Worm (Caenorhabditis elegans): ENCODE data around the gene C35A11.4.
A peak's percentile ranks its signal among the peaks of the same experiment; 100 is the strongest.

C35A11.4 gene

ce11 chrV:5433020-5433419 is 40.1 kb upstream of the C35A11.4 start, which contains the start of gene acl-6 (continued):
- TF ChIP-seq ceh-27 (GFP tag; optimal IDR thresholded peaks at IDR 0.05) = no peak
- TF ChIP-seq D2030.7 (GFP tag; IDR thresholded peaks at IDR 0.05) = no peak
- TF ChIP-seq ztf-3 (GFP tag; optimal IDR thresholded peaks at IDR 0.05) = no peak
- no peak for TF ChIP-seq atf-7 (tag; optimal IDR thresholded peaks at IDR 0.05)
- no peak for TF ChIP-seq Y95B8A.8 (GFP tag; IDR thresholded peaks at IDR 0.05)
- TF ChIP-seq F52B5.7 (tag; optimal IDR thresholded peaks at IDR 0.05) = no peak
- no peak for TF ChIP-seq bed-2 (GFP tag; IDR thresholded peaks at IDR 0.05)
- no peak for TF ChIP-seq F39B2.1 (GFP tag; IDR thresholded peaks at IDR 0.05)
- TF ChIP-seq lsy-27 (tag; optimal IDR thresholded peaks at IDR 0.05; ENCODE audit: borderline replicate concordance, insufficient read depth) = no peak
- TF ChIP-seq ekl-4 (GFP tag; IDR thresholded peaks at IDR 0.05) = no peak
- TF ChIP-seq T07F8.4 (tag; optimal IDR thresholded peaks at IDR 0.05) = no peak
- peak; percentile 31 for TF ChIP-seq dpl-1 (GFP tag; optimal IDR thresholded peaks at IDR 0.05)
- no peak for TF ChIP-seq somi-1 (GFP tag; optimal IDR thresholded peaks at IDR 0.05)
- TF ChIP-seq madf-8 (GFP tag; conservative IDR thresholded peaks at IDR 0.05) = no peak
- TF ChIP-seq Y53F4B.3 (GFP tag; IDR thresholded peaks at IDR 0.05) = no peak
- no peak for TF ChIP-seq F10E7.11 (tag; optimal IDR thresholded peaks at IDR 0.05)
- no peak for TF ChIP-seq madf-3 (GFP tag; IDR thresholded peaks at IDR 0.05)
- TF ChIP-seq egl-44 (GFP tag; IDR thresholded peaks at IDR 0.05) = no peak
- no peak for TF ChIP-seq cebp-2 (GFP tag; IDR thresholded peaks at IDR 0.05)
- no peak for TF ChIP-seq hrde-1 (tag; optimal IDR thresholded peaks at IDR 0.05; ENCODE audit: borderline replicate concordance)
- TF ChIP-seq sptf-2 (GFP tag; optimal IDR thresholded peaks at IDR 0.05) = no peak
- peak; percentile 60 for TF ChIP-seq F23B12.7 (tag; optimal IDR thresholded peaks at IDR 0.05; ENCODE audit: insufficient read depth)
- no peak for TF ChIP-seq nhr-179 (tag; optimal IDR thresholded peaks at IDR 0.05)
- TF ChIP-seq attf-5 (GFP tag; optimal IDR thresholded peaks at IDR 0.05) = peak; percentile 60
- peak; percentile 30 for TF ChIP-seq ztf-18 (tag; optimal IDR thresholded peaks at IDR 0.05)
- no peak for TF ChIP-seq Y67H2A.10 (GFP tag; conservative IDR thresholded peaks at IDR 0.05)
- TF ChIP-seq ceh-100 (GFP tag; IDR thresholded peaks at IDR 0.05) = no peak
- no peak for TF ChIP-seq ztf-26 (tag; optimal IDR thresholded peaks at IDR 0.05)
- TF ChIP-seq ccch-3 (GFP tag; optimal IDR thresholded peaks at IDR 0.05) = no peak
- TF ChIP-seq C17E4.6 (GFP tag; IDR thresholded peaks at IDR 0.05) = no peak
- no peak for TF ChIP-seq C06A6.2 (GFP tag; conservative IDR thresholded peaks at IDR 0.05)
- TF ChIP-seq mes-4 (tag; optimal IDR thresholded peaks at IDR 0.05) = no peak
- no peak for TF ChIP-seq lag-1 (GFP tag; IDR thresholded peaks at IDR 0.05)
- TF ChIP-seq F55B11.4 (tag; optimal IDR thresholded peaks at IDR 0.05; ENCODE audit: borderline replicate concordance, insufficient read depth) = no peak
- TF ChIP-seq snpc-4 (GFP tag; optimal IDR thresholded peaks at IDR 0.05) = no peak
- TF ChIP-seq snpc-4 (tag; optimal IDR thresholded peaks at IDR 0.05) = peak in 1 of 4 experiments; percentile 27
- no peak for TF ChIP-seq zfh-2 (GFP tag; conservative IDR thresholded peaks at IDR 0.05)
- no peak for TF ChIP-seq mxl-1 (tag; optimal IDR thresholded peaks at IDR 0.05)
- TF ChIP-seq mel-28 (tag; optimal IDR thresholded peaks at IDR 0.05; ENCODE audit: borderline replicate concordance) = no peak
- TF ChIP-seq Y56A3A.18 (GFP tag; IDR thresholded peaks at IDR 0.05) = no peak
- TF ChIP-seq fkh-3 (tag; optimal IDR thresholded peaks at IDR 0.05) = no peak
- no peak for TF ChIP-seq zim-3 (tag; optimal IDR thresholded peaks at IDR 0.05)
- no peak for TF ChIP-seq nhr-120 (GFP tag; IDR thresholded peaks at IDR 0.05)
- no peak for TF ChIP-seq akir-1 (GFP tag; optimal IDR thresholded peaks at IDR 0.05)
- no peak for TF ChIP-seq ztf-25 (GFP tag; IDR thresholded peaks at IDR 0.05)
- no peak; the same call in 1 of the 2 replicates for TF ChIP-seq K11D2.4 (GFP tag; IDR thresholded peaks at IDR 0.05)
- TF ChIP-seq F33H1.4 (GFP tag; IDR thresholded peaks at IDR 0.05) = no peak
- no peak for TF ChIP-seq tlf-1 (GFP tag; optimal IDR thresholded peaks at IDR 0.05)
- no peak for TF ChIP-seq ama-1 (optimal IDR thresholded peaks at IDR 0.05)
- TF ChIP-seq ama-1 (GFP tag; optimal IDR thresholded peaks at IDR 0.05) = no peak
- TF ChIP-seq T26A5.8 (tag; optimal IDR thresholded peaks at IDR 0.05) = no peak
